Fruit fly (Drosophila melanogaster): ENCODE results near the gene CASK.

CASK gene

DNA sequence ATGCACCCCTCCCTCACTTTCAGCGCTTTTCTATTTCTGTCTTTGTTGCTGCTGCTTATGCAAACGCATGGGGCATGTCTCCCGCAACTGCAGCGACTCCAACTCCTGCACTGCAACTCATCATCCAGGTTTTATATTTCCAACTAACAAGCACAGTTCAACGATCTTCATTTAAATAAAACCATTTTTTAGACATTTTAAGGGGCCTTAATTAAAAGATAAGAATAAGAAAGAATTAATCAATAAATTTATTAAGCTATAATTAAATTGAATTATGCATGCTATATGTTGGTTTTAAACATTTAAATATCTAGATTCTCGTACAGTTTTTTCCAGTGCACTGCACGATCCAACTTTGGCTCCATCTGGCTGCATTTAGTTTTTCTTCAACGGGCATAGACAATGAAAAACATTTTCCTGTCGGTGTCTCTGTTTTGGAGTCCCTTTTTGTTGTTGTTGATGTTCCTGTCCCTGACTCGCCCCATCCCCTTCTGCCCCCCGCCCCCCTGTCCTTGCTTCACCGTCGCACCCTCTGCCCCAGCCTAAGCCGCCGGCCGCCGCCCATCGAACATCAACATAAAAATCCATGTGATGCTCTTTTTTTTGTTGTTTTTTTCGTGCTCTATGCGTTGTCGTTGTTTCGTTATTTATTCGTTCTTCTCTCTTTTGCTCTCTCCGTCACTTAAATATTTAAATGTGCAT, 6.5 kb upstream of the CASK start (continued):
- TF ChIP-seq CG34422 (GFP tag; IDR thresholded peaks at IDR 0.05): peak; percentile 55; the same call in 2 of the 3 replicates
- no peak for TF ChIP-seq Tbp (GFP tag; optimal IDR thresholded peaks at IDR 0.05)
- no peak for TF ChIP-seq CG9932 (GFP tag; IDR thresholded peaks at IDR 0.05)
- TF ChIP-seq dpn (GFP tag; optimal IDR thresholded peaks at IDR 0.05): peak in 1 of 2 experiments; percentile 41
- no peak for TF ChIP-seq zfh2 (GFP tag; optimal IDR thresholded peaks at IDR 0.05)
- no peak for TF ChIP-seq pan (optimal IDR thresholded peaks at IDR 0.05)
- peak in 1 of 2 experiments; percentile 22 for TF ChIP-seq pan (GFP tag; optimal IDR thresholded peaks at IDR 0.05 in 1 of 2, IDR thresholded peaks at IDR 0.05 in 1 of 2)
- TF ChIP-seq CG11696 (GFP tag; IDR thresholded peaks at IDR 0.05): no peak
- TF ChIP-seq Bteb2 (GFP tag; optimal IDR thresholded peaks at IDR 0.05): no peak
- no peak for TF ChIP-seq sr (GFP tag; IDR thresholded peaks at IDR 0.05)
- TF ChIP-seq CoRest (tag; optimal IDR thresholded peaks at IDR 0.05): peak; percentile 81
- TF ChIP-seq E2f2 (GFP tag; IDR thresholded peaks at IDR 0.05): no peak; the same call in 1 of the 2 replicates
- TF ChIP-seq CG3995 (GFP tag; optimal IDR thresholded peaks at IDR 0.05): no peak
- TF ChIP-seq CG1233 (GFP tag; optimal IDR thresholded peaks at IDR 0.05): peak; percentile 26
- TF ChIP-seq insv (GFP tag; optimal IDR thresholded peaks at IDR 0.05): no peak
- TF ChIP-seq CG10209 (GFP tag; optimal IDR thresholded peaks at IDR 0.05): peak; percentile 54
- no peak for TF ChIP-seq Hmr (GFP tag; optimal IDR thresholded peaks at IDR 0.05)
- peak; percentile 17 for TF ChIP-seq ind (GFP tag; optimal IDR thresholded peaks at IDR 0.05)
- no peak for TF ChIP-seq Neu2 (GFP tag; optimal IDR thresholded peaks at IDR 0.05; ENCODE audit: borderline replicate concordance)
- TF ChIP-seq ash1 (GFP tag; optimal IDR thresholded peaks at IDR 0.05): no peak
- peak; percentile 37; the same call in 1 of the 2 replicates for TF ChIP-seq CG4730 (GFP tag; IDR thresholded peaks at IDR 0.05)
- peak; percentile 91 for TF ChIP-seq CG8388 (GFP tag; optimal IDR thresholded peaks at IDR 0.05)
- TF ChIP-seq ssp (GFP tag; IDR thresholded peaks at IDR 0.05): peak; percentile 37; the same call in 1 of the 2 replicates
- peak in 1 of 2 experiments; percentile 56 for TF ChIP-seq Hr78 (GFP tag; optimal IDR thresholded peaks at IDR 0.05)
- no peak for TF ChIP-seq grn (GFP tag; optimal IDR thresholded peaks at IDR 0.05)
- peak in 1 of 2 experiments; percentile 22 for TF ChIP-seq Pdp1 (GFP tag; optimal IDR thresholded peaks at IDR 0.05)
- TF ChIP-seq CG12104 (GFP tag; optimal IDR thresholded peaks at IDR 0.05): no peak
- TF ChIP-seq CG9876 (GFP tag; optimal IDR thresholded peaks at IDR 0.05): no peak
- TF ChIP-seq bbx (GFP tag; IDR thresholded peaks at IDR 0.05; ENCODE audit: partially characterized antibody): no peak
- peak; percentile 19 for TF ChIP-seq CG4617 (GFP tag; optimal IDR thresholded peaks at IDR 0.05; ENCODE audit: borderline replicate concordance)
- peak; percentile 79 for TF ChIP-seq grau (tag; optimal IDR thresholded peaks at IDR 0.05)
- TF ChIP-seq btn (GFP tag; optimal IDR thresholded peaks at IDR 0.05): no peak
- no peak for TF ChIP-seq slbo (GFP tag; IDR thresholded peaks at IDR 0.05)
- TF ChIP-seq CG17186 (GFP tag; optimal IDR thresholded peaks at IDR 0.05): no peak
- no peak for TF ChIP-seq GATAe (GFP tag; conservative IDR thresholded peaks at IDR 0.05)
- TF ChIP-seq CG10959 (GFP tag; IDR thresholded peaks at IDR 0.05): peak; percentile 74; the same call in 1 of the 2 replicates
- TF ChIP-seq CkIIα-i1 (GFP tag; IDR thresholded peaks at IDR 0.05): no peak
- peak; percentile 53 for TF ChIP-seq CG17385 (GFP tag; optimal IDR thresholded peaks at IDR 0.05)
- TF ChIP-seq CG31441 (GFP tag; IDR thresholded peaks at IDR 0.05): peak; percentile 86
- peak; percentile 88 for TF ChIP-seq Blimp-1 (GFP tag; optimal IDR thresholded peaks at IDR 0.05)
- TF ChIP-seq CG33213 (GFP tag; optimal IDR thresholded peaks at IDR 0.05): no peak
- TF ChIP-seq CG8944 (GFP tag; optimal IDR thresholded peaks at IDR 0.05): no peak
- 0 out of 2 replicates have a peak, but pooled peaks have one; percentile 14 for TF ChIP-seq Gsc (GFP tag; IDR thresholded peaks at IDR 0.05)
- no peak for TF ChIP-seq knrl (GFP tag; IDR thresholded peaks at IDR 0.05; ENCODE audit: partially characterized antibody)
- no peak for TF ChIP-seq Hey (tag; optimal IDR thresholded peaks at IDR 0.05)
- TF ChIP-seq az2 (GFP tag; optimal IDR thresholded peaks at IDR 0.05): peak; percentile 74
- TF ChIP-seq Side (GFP tag; optimal IDR thresholded peaks at IDR 0.05): no peak
- TF ChIP-seq CG5245 (GFP tag; optimal IDR thresholded peaks at IDR 0.05): peak; percentile 14
- no peak for TF ChIP-seq cas (GFP tag; IDR thresholded peaks at IDR 0.05)
- TF ChIP-seq CG6654 (GFP tag; optimal IDR thresholded peaks at IDR 0.05): peak; percentile 46
